Worm (Caenorhabditis elegans): ENCODE results near the gene eftu-2.

The eftu-2 gene

ce11 chrIII:6008989-6009610, at the start of gene eftu-2, which contains the start of gene gcna-1:
Gene eftu-2 (plus strand): TSS chrIII:6009560.
Gene gcna-1 (minus strand): TSS chrIII:6009084.
- no peak for TF ChIP-seq tra-4 (tag; optimal IDR thresholded peaks at IDR 0.05)
- no peak for TF ChIP-seq ama-1 (optimal IDR thresholded peaks at IDR 0.05)
- no peak for TF ChIP-seq hmg-4 (GFP tag; optimal IDR thresholded peaks at IDR 0.05)
- no peak for TF ChIP-seq F13C5.2 (tag; optimal IDR thresholded peaks at IDR 0.05)
- no peak for TF ChIP-seq ceh-13 (GFP tag; optimal IDR thresholded peaks at IDR 0.05)
- TF ChIP-seq aly-1 (tag; optimal IDR thresholded peaks at IDR 0.05), result no peak
- no peak for TF ChIP-seq ceh-36 (tag; optimal IDR thresholded peaks at IDR 0.05)
- no peak for TF ChIP-seq sea-1 (GFP tag; conservative IDR thresholded peaks at IDR 0.05)
- TF ChIP-seq hmbx-1 (tag; optimal IDR thresholded peaks at IDR 0.05), result no peak
- TF ChIP-seq scrt-1 (GFP tag; IDR thresholded peaks at IDR 0.05), result no peak
- no peak for TF ChIP-seq flt-1 (GFP tag; IDR thresholded peaks at IDR 0.05)
- TF ChIP-seq hnd-1 (tag; optimal IDR thresholded peaks at IDR 0.05), result no peak
- no peak for TF ChIP-seq pes-1 (GFP tag; IDR thresholded peaks at IDR 0.05)
- TF ChIP-seq ets-7 (tag; optimal IDR thresholded peaks at IDR 0.05), result no peak
- no peak for TF ChIP-seq tbx-37 (GFP tag; conservative IDR thresholded peaks at IDR 0.05)

ce11 chrIII:5961560-5961959, 47.8 kb upstream of the eftu-2 start:
- TF ChIP-seq ceh-36 (tag; optimal IDR thresholded peaks at IDR 0.05) (no peak), ceh-13 (GFP tag; optimal IDR thresholded peaks at IDR 0.05) (no peak), sea-1 (GFP tag; conservative IDR thresholded peaks at IDR 0.05) (no peak), tbx-11 (GFP tag; IDR thresholded peaks at IDR 0.05) (no peak), scrt-1 (GFP tag; IDR thresholded peaks at IDR 0.05) (no peak)

ce11 chrIII:5964058-5964632, 45.2 kb upstream of the eftu-2 start:
- TF ChIP-seq F13C5.2 (tag; optimal IDR thresholded peaks at IDR 0.05), result no peak
- no peak for TF ChIP-seq tbx-11 (GFP tag; IDR thresholded peaks at IDR 0.05)

- TF ChIP-seq hmg-4 (GFP tag; optimal IDR thresholded peaks at IDR 0.05) (no peak), flt-1 (GFP tag; IDR thresholded peaks at IDR 0.05) (no peak), ama-1 (optimal IDR thresholded peaks at IDR 0.05) (no peak), hmbx-1 (tag; optimal IDR thresholded peaks at IDR 0.05) (no peak), tra-4 (tag; optimal IDR thresholded peaks at IDR 0.05) (no peak), ceh-36 (tag; optimal IDR thresholded peaks at IDR 0.05) (no peak), tbx-37 (GFP tag; conservative IDR thresholded peaks at IDR 0.05) (no peak), B0310.2 (tag; optimal IDR thresholded peaks at IDR 0.05) (no peak), F13C5.2 (tag; optimal IDR thresholded peaks at IDR 0.05) (no peak), scrt-1 (GFP tag; IDR thresholded peaks at IDR 0.05) (no peak), aly-1 (tag; optimal IDR thresholded peaks at IDR 0.05) (no peak), pes-1 (GFP tag; IDR thresholded peaks at IDR 0.05) (no peak)
Measured at ce11 chrIII:5965368-5965767, 44.0 kb upstream of the eftu-2 start.

ce11 chrIII:5965839-5966463, 43.4 kb upstream of the eftu-2 start, which contains the start of gene dct-6:
Gene dct-6 (plus strand): TSS chrIII:5966413.
- TF ChIP-seq hmg-4 (GFP tag; optimal IDR thresholded peaks at IDR 0.05) (no peak), ama-1 (optimal IDR thresholded peaks at IDR 0.05) (no peak), F13C5.2 (tag; optimal IDR thresholded peaks at IDR 0.05) (no peak), tbx-11 (GFP tag; IDR thresholded peaks at IDR 0.05) (no peak), scrt-1 (GFP tag; IDR thresholded peaks at IDR 0.05) (no peak), ceh-13 (GFP tag; optimal IDR thresholded peaks at IDR 0.05) (no peak)

ce11 chrIII:5967640-5968039, 41.7 kb upstream of the eftu-2 start:
- TF ChIP-seq tbx-37 (GFP tag; conservative IDR thresholded peaks at IDR 0.05) (no peak), B0310.2 (tag; optimal IDR thresholded peaks at IDR 0.05) (no peak)

- TF ChIP-seq ets-7 (tag; optimal IDR thresholded peaks at IDR 0.05) (no peak), hnd-1 (tag; optimal IDR thresholded peaks at IDR 0.05) (no peak), hmg-4 (GFP tag; optimal IDR thresholded peaks at IDR 0.05) (no peak), scrt-1 (GFP tag; IDR thresholded peaks at IDR 0.05) (no peak), ama-1 (optimal IDR thresholded peaks at IDR 0.05) (no peak), ceh-13 (GFP tag; optimal IDR thresholded peaks at IDR 0.05) (no peak), B0310.2 (tag; optimal IDR thresholded peaks at IDR 0.05) (no peak), tbx-11 (GFP tag; IDR thresholded peaks at IDR 0.05) (no peak), pes-1 (GFP tag; IDR thresholded peaks at IDR 0.05) (no peak), ceh-36 (tag; optimal IDR thresholded peaks at IDR 0.05) (no peak), F13C5.2 (tag; optimal IDR thresholded peaks at IDR 0.05) (no peak), tbx-37 (GFP tag; conservative IDR thresholded peaks at IDR 0.05) (no peak), hmbx-1 (tag; optimal IDR thresholded peaks at IDR 0.05) (no peak), flt-1 (GFP tag; IDR thresholded peaks at IDR 0.05) (no peak), tra-4 (tag; optimal IDR thresholded peaks at IDR 0.05) (no peak), aly-1 (tag; optimal IDR thresholded peaks at IDR 0.05) (no peak), sea-1 (GFP tag; conservative IDR thresholded peaks at IDR 0.05) (no peak)
Measured at ce11 chrIII:5975005-5975730, 34.2 kb upstream of the eftu-2 start, which contains the start of gene mlp-1. Gene mlp-1 (minus strand): TSS chrIII:5975055.
